Worm (Caenorhabditis elegans) whole organism, young adult: Measurements from ENCODE around the gene C44C10.7.
A peak's percentile ranks its signal among the peaks of the same experiment; 100 is the strongest.

Source experiments
- B0019.2 ChIP-seq: fragments of 200-800 bp; sonication (Bioruptor generic); conservative IDR thresholded peaks from 2 replicates; pipeline ENCODE4 v1.3.6; 2022; ENCODE audit warnings: missing genetic modification reagents, missing genetic modification characterization, missing compliant biosample characterization
- D2030.7 ChIP-seq: fragments of 200-800 bp; sonication (Bioruptor generic); IDR thresholded peaks from 2 replicates; pipeline ENCODE4 v1.3.6; 2022; ENCODE audit warnings: missing genetic modification reagents, missing genetic modification characterization, missing compliant biosample characterization
- F55B11.4 ChIP-seq: sonication (generic microtip); optimal IDR thresholded peaks from 2 replicates; lab custom pipeline; 2016; ENCODE audit warnings: missing compliant biosample characterization, missing genetic modification characterization, borderline replicate concordance; ENCODE audit not compliant: insufficient read depth
- K11D2.4 ChIP-seq: fragments of 200-800 bp; sonication (Bioruptor generic); IDR thresholded peaks from 2 replicates; pipeline ENCODE4 v1.3.6; 2022; ENCODE audit warnings: missing genetic modification reagents, missing genetic modification characterization, missing compliant biosample characterization
- K12H6.12 ChIP-seq: fragments of 200-800 bp; sonication (Bioruptor generic); optimal IDR thresholded peaks from 2 replicates; lab custom pipeline; 2018; ENCODE audit warnings: mild to moderate bottlenecking, missing genetic modification characterization, missing compliant biosample characterization
- T26A5.8 ChIP-seq: sonication (generic microtip); optimal IDR thresholded peaks from 2 replicates; lab custom pipeline; 2016; ENCODE audit warnings: missing genetic modification characterization, missing compliant biosample characterization
- Y53F4B.3 ChIP-seq: fragments of 200-800 bp; sonication (Bioruptor generic); IDR thresholded peaks from 2 replicates; pipeline ENCODE4 v1.3.6; 2022; ENCODE audit warnings: missing genetic modification reagents, missing genetic modification characterization, missing compliant biosample characterization
- Y56A3A.18 ChIP-seq: fragments of 200-800 bp; sonication (Bioruptor generic); IDR thresholded peaks from 2 replicates; pipeline ENCODE4 v1.3.6; 2022; ENCODE audit warnings: missing genetic modification reagents, missing genetic modification characterization, missing compliant biosample characterization
- Y67H2A.10 ChIP-seq: fragments of 200-800 bp; sonication (Bioruptor generic); conservative IDR thresholded peaks from 2 replicates; pipeline ENCODE4 v1.3.6; 2022; ENCODE audit warnings: missing genetic modification reagents, missing genetic modification characterization, missing compliant biosample characterization
- Y95B8A.8 ChIP-seq: fragments of 200-800 bp; sonication (Bioruptor generic); IDR thresholded peaks from 2 replicates; pipeline ENCODE4 v1.3.6; 2022; ENCODE audit warnings: missing genetic modification reagents, missing genetic modification characterization, missing compliant biosample characterization
- ama-1 ChIP-seq, 3 experiments: fragments of 150-350 bp in 1 of 3; sonication (generic microtip) in 2 of 3; optimal IDR thresholded peaks; 2 replicates each; lab custom pipeline; 2014 to 2018; ENCODE audit warnings: missing biosample characterization in 2 of 3, missing genetic modification characterization in 2 of 3, missing genetic modification reagents in 2 of 3
- athp-1 ChIP-seq: sonication (generic microtip); optimal IDR thresholded peaks from 2 replicates; lab custom pipeline; 2017; ENCODE audit warnings: mild to moderate bottlenecking, missing genetic modification characterization, missing compliant biosample characterization
- attf-5 ChIP-seq: fragments of 200-800 bp; sonication (Bioruptor generic); optimal IDR thresholded peaks from 2 replicates; lab custom pipeline; 2018; ENCODE audit warnings: mild to moderate bottlenecking, missing genetic modification characterization, missing compliant biosample characterization
- cebp-1 ChIP-seq, 2 experiments: fragments of 200-800 bp in 1 of 2; sonication (Bioruptor generic) in 1 of 2; sonication (generic microtip) in 1 of 2; IDR thresholded peaks in 1 of 2; optimal IDR thresholded peaks in 1 of 2; 2 replicates each; pipeline versions ENCODE4 v1.3.6 to Lab custom; 2017 to 2022; ENCODE audit warnings: missing compliant biosample characterization in 2 of 2, missing genetic modification characterization in 2 of 2, mild to moderate bottlenecking in 1 of 2, missing genetic modification reagents in 1 of 2, moderate library complexity in 1 of 2
- cebp-2 ChIP-seq: fragments of 200-800 bp; sonication (Bioruptor generic); IDR thresholded peaks from 2 replicates; pipeline ENCODE4 v1.3.6; 2022; ENCODE audit warnings: missing genetic modification characterization, missing compliant biosample characterization
- ceh-40 ChIP-seq: fragments of 200-800 bp; sonication (Bioruptor generic); IDR thresholded peaks from 2 replicates; pipeline ENCODE4 v1.3.6; 2022; ENCODE audit warnings: missing genetic modification characterization, missing compliant biosample characterization
- ceh-79 ChIP-seq: sonication (generic microtip); optimal IDR thresholded peaks from 2 replicates; lab custom pipeline; 2017; ENCODE audit warnings: mild to moderate bottlenecking, missing genetic modification characterization, missing compliant biosample characterization
- efl-1 ChIP-seq: fragments of 150-350 bp; optimal IDR thresholded peaks from 2 replicates; lab custom pipeline; 2014; ENCODE audit warnings: missing biosample characterization, missing genetic modification reagents, missing genetic modification characterization
- egl-18 ChIP-seq: fragments of 200-800 bp; sonication (Bioruptor generic); IDR thresholded peaks from 2 replicates; pipeline ENCODE4 v1.3.6; 2022; ENCODE audit warnings: missing genetic modification reagents, missing genetic modification characterization, missing compliant biosample characterization
- egrh-3 ChIP-seq: fragments of 200-800 bp; sonication (Bioruptor generic); IDR thresholded peaks from 2 replicates; pipeline ENCODE4 v1.3.6; 2022; ENCODE audit warnings: missing genetic modification reagents, missing genetic modification characterization, missing compliant biosample characterization
- gei-17 ChIP-seq: fragments of 200-800 bp; sonication (Bioruptor generic); optimal IDR thresholded peaks from 2 replicates; lab custom pipeline; 2018; ENCODE audit warnings: mild to moderate bottlenecking, missing genetic modification characterization, missing compliant biosample characterization
- hsf-1 ChIP-seq: fragments of 200-800 bp; sonication (Bioruptor generic); IDR thresholded peaks from 2 replicates; pipeline ENCODE4 v1.3.6; 2022; ENCODE audit warnings: missing genetic modification reagents, missing genetic modification characterization, missing compliant biosample characterization
- lag-1 ChIP-seq: fragments of 200-800 bp; sonication (Bioruptor generic); IDR thresholded peaks from 2 replicates; pipeline ENCODE4 v1.3.6; 2022; ENCODE audit warnings: missing genetic modification reagents, missing genetic modification characterization, missing compliant biosample characterization
- let-526 ChIP-seq: fragments of 200-800 bp; sonication (Bioruptor generic); IDR thresholded peaks from 2 replicates; pipeline ENCODE4 v1.3.6; 2022; ENCODE audit warnings: missing genetic modification reagents, missing genetic modification characterization, missing compliant biosample characterization
- let-607 ChIP-seq, 2 experiments: fragments of 200-800 bp in 1 of 2; sonication (Bioruptor generic) in 1 of 2; sonication (generic microtip) in 1 of 2; optimal IDR thresholded peaks; 2 replicates each; lab custom pipeline; 2016 to 2018; ENCODE audit warnings: mild to moderate bottlenecking in 2 of 2, missing compliant biosample characterization in 2 of 2, missing genetic modification characterization in 2 of 2, moderate library complexity in 2 of 2, missing genotype in 1 of 2
- lir-1 ChIP-seq: fragments of 200-800 bp; sonication (Bioruptor generic); conservative IDR thresholded peaks from 2 replicates; pipeline ENCODE4 v1.3.6; 2022; ENCODE audit warnings: missing genetic modification reagents, missing genetic modification characterization, missing compliant biosample characterization
- lsy-27 ChIP-seq: sonication (generic microtip); optimal IDR thresholded peaks from 2 replicates; lab custom pipeline; 2017; ENCODE audit warnings: missing genetic modification characterization, mild to moderate bottlenecking, missing compliant biosample characterization, antibody characterized with exemption, missing genotype, borderline replicate concordance; ENCODE audit not compliant: insufficient read depth
- mel-28 ChIP-seq: sonication (generic microtip); optimal IDR thresholded peaks from 2 replicates; lab custom pipeline; 2016; ENCODE audit warnings: borderline replicate concordance, mild to moderate bottlenecking, missing genetic modification characterization, missing compliant biosample characterization
- mxl-1 ChIP-seq: sonication (generic microtip); optimal IDR thresholded peaks from 2 replicates; lab custom pipeline; 2016; ENCODE audit warnings: missing genetic modification characterization, missing compliant biosample characterization
- nhr-179 ChIP-seq: sonication (generic microtip); optimal IDR thresholded peaks from 2 replicates; lab custom pipeline; 2016; ENCODE audit warnings: mild to moderate bottlenecking, missing genetic modification characterization, missing compliant biosample characterization
- nhr-80 ChIP-seq: sonication (generic microtip); optimal IDR thresholded peaks from 2 replicates; lab custom pipeline; 2016; ENCODE audit warnings: missing genetic modification characterization, missing compliant biosample characterization
- pha-4 ChIP-seq: fragments of 150-350 bp; sonication (generic microtip); optimal IDR thresholded peaks from 2 replicates; lab custom pipeline; 2014; ENCODE audit warnings: missing biosample characterization, missing genetic modification reagents, missing genetic modification characterization
- rec-8 ChIP-seq, 2 experiments: sonication (generic microtip); optimal IDR thresholded peaks; 2 replicates each; lab custom pipeline; 2016; ENCODE audit warnings: mild to moderate bottlenecking in 2 of 2, missing genetic modification characterization in 2 of 2, missing genetic modification reagents in 2 of 2, missing genotype in 2 of 2, missing biosample characterization in 1 of 2, missing compliant biosample characterization in 1 of 2, moderate library complexity in 1 of 2
- repo-1 ChIP-seq: sonication (generic microtip); optimal IDR thresholded peaks from 2 replicates; lab custom pipeline; 2017; ENCODE audit warnings: mild to moderate bottlenecking, missing genetic modification characterization, missing compliant biosample characterization
- rpc-1 ChIP-seq, 2 experiments: fragments of 150-350 bp in 1 of 2; sonication (generic microtip) in 1 of 2; optimal IDR thresholded peaks; 2 replicates each; lab custom pipeline; 2014 to 2018; ENCODE audit warnings: missing biosample characterization in 1 of 2, missing genetic modification characterization in 1 of 2, missing genetic modification reagents in 1 of 2, missing genotype in 1 of 2
- snpc-3.4 ChIP-seq: sonication (generic microtip); optimal IDR thresholded peaks from 2 replicates; lab custom pipeline; 2017; ENCODE audit warnings: missing genetic modification characterization, mild to moderate bottlenecking, missing compliant biosample characterization, antibody characterized with exemption, moderate library complexity, missing genotype, missing genetic modification reagents
- snpc-4 ChIP-seq, 5 experiments: fragments of 150-350 bp in 1 of 5; sonication (generic microtip) in 4 of 5; optimal IDR thresholded peaks; 2 replicates each; lab custom pipeline; 2014 to 2018; ENCODE audit warnings: missing genetic modification characterization in 5 of 5, missing biosample characterization in 3 of 5, antibody characterized with exemption in 2 of 5, mild to moderate bottlenecking in 2 of 5, missing compliant biosample characterization in 2 of 5, missing genotype in 2 of 5, moderate library complexity in 2 of 5, missing genetic modification reagents in 1 of 5
- tbp1 ChIP-seq: fragments of 200-800 bp; sonication (Bioruptor generic); optimal IDR thresholded peaks from 2 replicates; lab custom pipeline; 2018; ENCODE audit warnings: mild to moderate bottlenecking, missing genetic modification characterization, missing compliant biosample characterization
- unc-130 ChIP-seq: sonication (generic microtip); optimal IDR thresholded peaks from 2 replicates; lab custom pipeline; 2016; ENCODE audit warnings: missing genetic modification reagents, missing genetic modification characterization, missing compliant biosample characterization
- ztf-18 ChIP-seq: sonication (generic microtip); optimal IDR thresholded peaks from 2 replicates; lab custom pipeline; 2016; ENCODE audit warnings: missing genotype, mild to moderate bottlenecking, missing genetic modification characterization, missing compliant biosample characterization
- ztf-22 ChIP-seq: fragments of 200-800 bp; sonication (Bioruptor generic); optimal IDR thresholded peaks from 2 replicates; lab custom pipeline; 2018; ENCODE audit warnings: mild to moderate bottlenecking, missing genetic modification characterization, moderate library complexity, missing compliant biosample characterization

The C44C10.7 gene

DNA sequence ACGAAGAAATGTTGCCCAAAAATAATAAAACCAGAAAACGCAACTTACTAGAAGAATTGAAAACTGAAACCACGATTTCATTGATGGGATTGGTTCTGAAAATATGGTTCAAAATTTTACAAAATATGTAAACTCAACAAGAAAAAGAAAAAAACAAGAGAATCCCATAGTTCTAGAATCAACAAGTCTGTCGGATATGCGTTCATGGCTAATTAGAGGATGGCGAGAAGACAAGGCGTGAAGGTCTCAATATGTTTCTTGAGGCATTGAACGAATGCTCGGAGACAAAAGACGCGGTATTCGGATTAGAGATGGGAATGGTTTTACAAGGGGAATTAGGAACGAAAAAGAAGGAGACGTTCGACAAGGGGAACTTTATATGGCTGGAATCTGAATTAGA, 37.3 kb downstream of the C44C10.7 start, which contains the start of gene cutl-11 (continued):
- TF ChIP-seq K12H6.12 (tag; lab: Kevin White, UChicago) (no peak), mel-28 (tag; lab: Kevin White, UChicago) (no peak), nhr-80 (no peak), Y67H2A.10 (GFP tag; lab: Robert Waterston, UW) (no peak), lir-1 (GFP tag; lab: Robert Waterston, UW) (no peak)
- TF ChIP-seq, all 124 proteins: peak for 0

DNA sequence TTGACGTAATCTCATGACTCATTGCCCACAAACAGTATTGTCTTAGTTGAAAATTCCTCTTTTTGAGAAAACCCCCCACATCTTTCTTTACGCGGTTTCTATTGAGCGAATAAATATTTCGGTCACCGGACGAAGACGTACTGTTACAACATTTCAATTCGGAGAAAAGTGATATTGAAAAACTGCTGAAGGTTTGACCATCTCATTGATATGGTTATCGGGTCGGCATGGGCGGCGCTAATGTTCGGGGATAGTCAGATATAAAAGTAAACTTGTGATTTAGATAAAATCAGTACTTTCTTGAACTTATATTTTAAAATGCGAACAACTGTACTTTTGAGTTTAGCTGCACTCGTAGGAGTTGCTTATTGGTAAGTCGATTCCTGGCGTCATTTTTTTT, 40.9 kb downstream of the C44C10.7 start, which contains the start of gene T04F8.8:
Gene T04F8.8 (plus strand): TSS at position 301 of the 400 bp plus-strand sequence.
- TF ChIP-seq mxl-1 (no peak), Y95B8A.8 (GFP tag; lab: Robert Waterston, UW) (no peak), hsf-1 (GFP tag; lab: Robert Waterston, UW) (no peak)
- TF ChIP-seq, all 124 proteins: peak for 0

ce11 chrX:11645517-11645916, 42.6 kb downstream of the C44C10.7 start:
- TF ChIP-seq ama-1 (optimal IDR thresholded peaks at IDR 0.05; lab: Kevin White, UChicago) (no peak), ama-1 (GFP tag; optimal IDR thresholded peaks at IDR 0.05; lab: Kevin White, UChicago) (peak; percentile 14 to 57), let-526 (no peak), ztf-18 (peak; percentile 56), egl-18 (no peak), tbp1 (peak; percentile 91), let-607 (tag; optimal IDR thresholded peaks at IDR 0.05; lab: Kevin White, UChicago) (peak in 1 of 2 experiments; percentile 17), attf-5 (GFP tag; lab: Kevin White, UChicago) (peak; percentile 45), ceh-40 (GFP tag; lab: Robert Waterston, UW) (0 out of 2 replicates have a peak, but pooled peaks have one; percentile 24), pha-4 (tag; lab: Kevin White, UChicago) (no peak), nhr-179 (peak; percentile 48), rec-8 (tag; optimal IDR thresholded peaks at IDR 0.05; lab: Kevin White, UChicago) (peak in 1 of 2 experiments; percentile 87), D2030.7 (peak; percentile 60; the same call in 1 of the 2 replicates), snpc-4 (GFP tag; optimal IDR thresholded peaks at IDR 0.05; lab: Kevin White, UChicago) (peak; percentile 57), snpc-4 (tag; optimal IDR thresholded peaks at IDR 0.05; lab: Kevin White, UChicago) (peak in 2 of 4 experiments; percentile 27 to 59), athp-1 (peak; percentile 4), cebp-2 (GFP tag; lab: Robert Waterston, UW) (0 out of 2 replicates have a peak, but pooled peaks have one; percentile 70), egrh-3 (GFP tag; lab: Robert Waterston, UW) (0 out of 2 replicates have a peak, but pooled peaks have one; percentile 18), Y56A3A.18 (GFP tag; lab: Robert Waterston, UW) (peak; percentile 63; the same call in 1 of the 2 replicates), repo-1 (peak; percentile 44), K11D2.4 (GFP tag; lab: Robert Waterston, UW) (0 out of 2 replicates have a peak, but pooled peaks have one; percentile 45), ceh-79 (tag; lab: Kevin White, UChicago) (no peak), F55B11.4 (tag; lab: Kevin White, UChicago) (no peak), Y53F4B.3 (GFP tag; lab: Robert Waterston, UW) (no peak), unc-130 (GFP tag; lab: Kevin White, UChicago) (peak; percentile 11), efl-1 (GFP tag; lab: Kevin White, UChicago) (no peak), cebp-1 (GFP tag; IDR thresholded peaks at IDR 0.05; lab: Robert Waterston, UW) (no peak), cebp-1 (tag; optimal IDR thresholded peaks at IDR 0.05; lab: Kevin White, UChicago) (peak; percentile 56), B0019.2 (GFP tag; lab: Robert Waterston, UW) (no peak), lsy-27 (tag; lab: Kevin White, UChicago) (no peak), mel-28 (tag; lab: Kevin White, UChicago) (no peak), rpc-1 (optimal IDR thresholded peaks at IDR 0.05; lab: Kevin White, UChicago) (peak; percentile 85), rpc-1 (tag; optimal IDR thresholded peaks at IDR 0.05; lab: Kevin White, UChicago) (peak; percentile 92), ztf-22 (GFP tag; lab: Kevin White, UChicago) (no peak), lir-1 (GFP tag; lab: Robert Waterston, UW) (peak; percentile 73), lag-1 (GFP tag; lab: Robert Waterston, UW) (no peak), gei-17 (GFP tag; lab: Kevin White, UChicago) (no peak), snpc-3.4 (tag; lab: Kevin White, UChicago) (peak; percentile 8), T26A5.8 (no peak)
